Fruit fly (Drosophila melanogaster): ENCODE measurements around the gene Ugt36A1.

Ugt36A1 gene

DNA sequence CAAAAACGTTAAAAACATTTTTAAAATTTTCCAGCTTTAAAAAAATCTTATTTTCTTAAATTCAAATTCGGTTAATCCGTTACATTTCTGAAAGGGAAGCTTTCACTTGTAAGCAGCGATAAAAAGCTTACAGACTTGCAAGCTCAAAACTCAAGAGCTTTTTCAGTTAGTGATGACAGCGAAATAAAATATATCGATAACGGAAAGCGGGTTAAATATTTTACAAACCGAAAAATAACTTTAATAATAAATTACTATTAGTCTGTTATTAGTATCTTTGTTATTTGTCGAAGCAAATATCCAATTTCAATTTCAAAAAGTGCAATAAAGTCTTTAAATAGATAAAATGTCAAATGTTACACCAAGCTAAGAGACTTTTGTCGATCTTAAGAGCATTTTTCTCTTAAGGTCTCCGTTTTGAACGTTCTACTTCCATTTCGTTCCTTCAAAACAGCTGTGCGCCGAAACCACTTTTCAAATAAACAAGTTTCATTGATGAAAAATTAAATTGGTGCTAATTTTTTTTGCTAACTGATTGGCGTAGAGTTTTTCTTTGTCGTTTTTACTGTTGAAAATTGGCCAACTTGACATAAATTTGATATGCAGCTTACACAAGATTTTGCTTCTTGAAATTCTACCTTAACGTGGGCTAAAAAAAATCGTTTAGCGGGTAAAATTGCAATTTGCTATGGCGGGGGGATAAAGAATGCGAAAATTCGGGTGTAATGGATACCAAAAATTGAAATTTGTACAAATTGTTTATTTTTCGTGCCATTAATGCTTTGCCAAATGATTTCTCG, 29.5 kb downstream of the Ugt36A1 start (continued):
- no peak for TF ChIP-seq CG3726 (GFP tag; IDR thresholded peaks at IDR 0.05)
- TF ChIP-seq Side (GFP tag; optimal IDR thresholded peaks at IDR 0.05): no peak
- no peak for TF ChIP-seq MTF-1 (GFP tag; optimal IDR thresholded peaks at IDR 0.05; ENCODE audit: borderline replicate concordance)
- no peak for TF ChIP-seq CG11723 (GFP tag; optimal IDR thresholded peaks at IDR 0.05)
- TF ChIP-seq HHEX (GFP tag; optimal IDR thresholded peaks at IDR 0.05): no peak
- TF ChIP-seq CG18764 (GFP tag; optimal IDR thresholded peaks at IDR 0.05): no peak
- no peak for TF ChIP-seq otp (GFP tag; IDR thresholded peaks at IDR 0.05)
- no peak for TF ChIP-seq Taf1 (GFP tag; IDR thresholded peaks at IDR 0.05)
- no peak for TF ChIP-seq prd (optimal IDR thresholded peaks at IDR 0.05)
- TF ChIP-seq prd (GFP tag; IDR thresholded peaks at IDR 0.05): no peak
- no peak for TF ChIP-seq ase (GFP tag; IDR thresholded peaks at IDR 0.05)
- peak; percentile 30 for TF ChIP-seq CG2120 (GFP tag; optimal IDR thresholded peaks at IDR 0.05)
- TF ChIP-seq mirr (GFP tag; optimal IDR thresholded peaks at IDR 0.05): no peak
- TF ChIP-seq pnt (GFP tag; optimal IDR thresholded peaks at IDR 0.05): no peak
- no peak for TF ChIP-seq CG1233 (GFP tag; optimal IDR thresholded peaks at IDR 0.05)
- peak; percentile 74 for TF ChIP-seq hbn (GFP tag; IDR thresholded peaks at IDR 0.05; ENCODE audit: partially characterized antibody)
- TF ChIP-seq CG15601 (tag; optimal IDR thresholded peaks at IDR 0.05): no peak
- no peak for TF ChIP-seq Oaz (GFP tag; IDR thresholded peaks at IDR 0.05)
- TF ChIP-seq ken (GFP tag; IDR thresholded peaks at IDR 0.05): no peak
- TF ChIP-seq CG8359 (GFP tag; optimal IDR thresholded peaks at IDR 0.05; ENCODE audit: borderline replicate concordance): no peak
- TF ChIP-seq CG1647 (GFP tag; optimal IDR thresholded peaks at IDR 0.05): no peak
- peak; percentile 50 for TF ChIP-seq Sry-δ (GFP tag; optimal IDR thresholded peaks at IDR 0.05)
- no peak for TF ChIP-seq insv (GFP tag; optimal IDR thresholded peaks at IDR 0.05)
- no peak for TF ChIP-seq toy (GFP tag; IDR thresholded peaks at IDR 0.05)
- no peak for TF ChIP-seq her (GFP tag; optimal IDR thresholded peaks at IDR 0.05)
- TF ChIP-seq amos (GFP tag; IDR thresholded peaks at IDR 0.05; ENCODE audit: partially characterized antibody): peak; percentile 55; the same call in 1 of the 2 replicates
- no peak for TF ChIP-seq fd96Cb (tag; optimal IDR thresholded peaks at IDR 0.05)
- peak; percentile 73 for TF ChIP-seq unc-4 (GFP tag; IDR thresholded peaks at IDR 0.05; ENCODE audit: partially characterized antibody)
- TF ChIP-seq odd (GFP tag; optimal IDR thresholded peaks at IDR 0.05): no peak
- no peak; the same call in 1 of the 2 replicates for TF ChIP-seq slbo (GFP tag; IDR thresholded peaks at IDR 0.05)
- no peak for TF ChIP-seq Dbx (GFP tag; IDR thresholded peaks at IDR 0.05)
- TF ChIP-seq en (GFP tag; optimal IDR thresholded peaks at IDR 0.05): no peak
- no peak for TF ChIP-seq dan (GFP tag; IDR thresholded peaks at IDR 0.05)
- no peak for TF ChIP-seq CG9797 (GFP tag; optimal IDR thresholded peaks at IDR 0.05)
- no peak for TF ChIP-seq Gug (GFP tag; IDR thresholded peaks at IDR 0.05)
- TF ChIP-seq lov (optimal IDR thresholded peaks at IDR 0.05): no peak
- TF ChIP-seq lov (GFP tag; IDR thresholded peaks at IDR 0.05): no peak
- TF ChIP-seq Sox102F (GFP tag; optimal IDR thresholded peaks at IDR 0.05): no peak
- no peak for TF ChIP-seq crp (GFP tag; optimal IDR thresholded peaks at IDR 0.05)
- TF ChIP-seq Dip2 (GFP tag; IDR thresholded peaks at IDR 0.05): no peak
- TF ChIP-seq Awh (GFP tag; IDR thresholded peaks at IDR 0.05): no peak
- TF ChIP-seq sug (tag; optimal IDR thresholded peaks at IDR 0.05): no peak
- TF ChIP-seq CG13775 (GFP tag; optimal IDR thresholded peaks at IDR 0.05): no peak
- TF ChIP-seq run (tag; optimal IDR thresholded peaks at IDR 0.05): no peak
- TF ChIP-seq pros (GFP tag; optimal IDR thresholded peaks at IDR 0.05): no peak
- TF ChIP-seq Bdp1 (GFP tag; optimal IDR thresholded peaks at IDR 0.05): no peak
- no peak for TF ChIP-seq CG14667 (GFP tag; IDR thresholded peaks at IDR 0.05)
- no peak for TF ChIP-seq sqz (GFP tag; optimal IDR thresholded peaks at IDR 0.05)
- TF ChIP-seq disco-r (GFP tag; optimal IDR thresholded peaks at IDR 0.05): no peak
- no peak for TF ChIP-seq tap (tag; optimal IDR thresholded peaks at IDR 0.05)
- no peak for TF ChIP-seq Jarid2 (GFP tag; optimal IDR thresholded peaks at IDR 0.05)
